Worm (Caenorhabditis elegans) whole organism, young adult: ENCODE results near the gene clec-70.

Experiments
- B0019.2 ChIP-seq: fragments of 200-800 bp; sonication (Bioruptor generic); conservative IDR thresholded peaks from 2 replicates; pipeline ENCODE4 v1.3.6; 2022; ENCODE audit warnings: missing genetic modification reagents, missing genetic modification characterization, missing compliant biosample characterization
- B0261.1 ChIP-seq: sonication (generic microtip); optimal IDR thresholded peaks from 2 replicates; lab custom pipeline; 2016; ENCODE audit warnings: mild to moderate bottlenecking, missing genetic modification characterization, moderate library complexity, missing compliant biosample characterization
- B0336.3 ChIP-seq: fragments of 200-800 bp; sonication (Bioruptor generic); IDR thresholded peaks from 2 replicates; pipeline ENCODE4 v1.3.6; 2022; ENCODE audit warnings: missing genetic modification characterization, missing compliant biosample characterization
- F10E7.11 ChIP-seq: sonication (generic microtip); optimal IDR thresholded peaks from 2 replicates; lab custom pipeline; 2017; ENCODE audit warnings: mild to moderate bottlenecking, missing genetic modification characterization, moderate library complexity, missing compliant biosample characterization
- F23B12.7 ChIP-seq: sonication (generic microtip); optimal IDR thresholded peaks from 2 replicates; lab custom pipeline; 2017; ENCODE audit warnings: missing genetic modification characterization, mild to moderate bottlenecking, missing compliant biosample characterization, antibody characterized with exemption, moderate library complexity; ENCODE audit not compliant: insufficient read depth
- F37B4.10 ChIP-seq: fragments of 200-800 bp; sonication (Bioruptor generic); IDR thresholded peaks from 2 replicates; pipeline ENCODE4 v1.3.6; 2022; ENCODE audit warnings: missing genetic modification characterization, missing compliant biosample characterization
- F57C9.4 ChIP-seq: sonication (generic microtip); optimal IDR thresholded peaks from 2 replicates; lab custom pipeline; 2017; ENCODE audit warnings: mild to moderate bottlenecking, missing genetic modification characterization, missing compliant biosample characterization
- Y56A3A.18 ChIP-seq: fragments of 200-800 bp; sonication (Bioruptor generic); IDR thresholded peaks from 2 replicates; pipeline ENCODE4 v1.3.6; 2022; ENCODE audit warnings: missing genetic modification reagents, missing genetic modification characterization, missing compliant biosample characterization
- Y67H2A.10 ChIP-seq: fragments of 200-800 bp; sonication (Bioruptor generic); conservative IDR thresholded peaks from 2 replicates; pipeline ENCODE4 v1.3.6; 2022; ENCODE audit warnings: missing genetic modification reagents, missing genetic modification characterization, missing compliant biosample characterization
- Y95B8A.8 ChIP-seq: fragments of 200-800 bp; sonication (Bioruptor generic); IDR thresholded peaks from 2 replicates; pipeline ENCODE4 v1.3.6; 2022; ENCODE audit warnings: missing genetic modification reagents, missing genetic modification characterization, missing compliant biosample characterization
- athp-1 ChIP-seq: sonication (generic microtip); optimal IDR thresholded peaks from 2 replicates; lab custom pipeline; 2017; ENCODE audit warnings: mild to moderate bottlenecking, missing genetic modification characterization, missing compliant biosample characterization
- ccch-3 ChIP-seq: fragments of 200-800 bp; sonication (Bioruptor generic); optimal IDR thresholded peaks from 2 replicates; lab custom pipeline; 2018; ENCODE audit warnings: mild to moderate bottlenecking, missing genetic modification characterization, missing compliant biosample characterization
- cebp-1 ChIP-seq, 2 experiments: fragments of 200-800 bp in 1 of 2; sonication (Bioruptor generic) in 1 of 2; sonication (generic microtip) in 1 of 2; IDR thresholded peaks in 1 of 2; optimal IDR thresholded peaks in 1 of 2; 2 replicates each; pipeline versions ENCODE4 v1.3.6 to Lab custom; 2017 to 2022; ENCODE audit warnings: missing compliant biosample characterization in 2 of 2, missing genetic modification characterization in 2 of 2, mild to moderate bottlenecking in 1 of 2, missing genetic modification reagents in 1 of 2, moderate library complexity in 1 of 2
- ceh-40 ChIP-seq: fragments of 200-800 bp; sonication (Bioruptor generic); IDR thresholded peaks from 2 replicates; pipeline ENCODE4 v1.3.6; 2022; ENCODE audit warnings: missing genetic modification characterization, missing compliant biosample characterization
- dox-1 ChIP-seq: fragments of 200-800 bp; sonication (Bioruptor generic); IDR thresholded peaks from 2 replicates; pipeline ENCODE4 v1.3.6; 2022; ENCODE audit warnings: missing genetic modification reagents, missing genetic modification characterization, missing compliant biosample characterization
- egrh-3 ChIP-seq: fragments of 200-800 bp; sonication (Bioruptor generic); IDR thresholded peaks from 2 replicates; pipeline ENCODE4 v1.3.6; 2022; ENCODE audit warnings: missing genetic modification reagents, missing genetic modification characterization, missing compliant biosample characterization
- hsf-1 ChIP-seq: fragments of 200-800 bp; sonication (Bioruptor generic); IDR thresholded peaks from 2 replicates; pipeline ENCODE4 v1.3.6; 2022; ENCODE audit warnings: missing genetic modification reagents, missing genetic modification characterization, missing compliant biosample characterization
- lin-54 ChIP-seq: fragments of 200-800 bp; sonication (Bioruptor generic); optimal IDR thresholded peaks from 2 replicates; lab custom pipeline; 2018; ENCODE audit warnings: mild to moderate bottlenecking, missing genetic modification characterization, missing compliant biosample characterization
- lir-1 ChIP-seq: fragments of 200-800 bp; sonication (Bioruptor generic); conservative IDR thresholded peaks from 2 replicates; pipeline ENCODE4 v1.3.6; 2022; ENCODE audit warnings: missing genetic modification reagents, missing genetic modification characterization, missing compliant biosample characterization
- madf-10 ChIP-seq: sonication (generic microtip); optimal IDR thresholded peaks from 2 replicates; lab custom pipeline; 2016; ENCODE audit warnings: mild to moderate bottlenecking, missing genetic modification characterization, missing compliant biosample characterization
- nfya-1 ChIP-seq: sonication (generic microtip); optimal IDR thresholded peaks from 2 replicates; lab custom pipeline; 2017; ENCODE audit warnings: antibody characterized with exemption, missing compliant biosample characterization, missing genetic modification characterization, borderline replicate concordance; ENCODE audit not compliant: insufficient read depth
- nfya-2 ChIP-seq: fragments of 200-800 bp; sonication (Bioruptor generic); IDR thresholded peaks from 2 replicates; pipeline ENCODE4 v1.3.6; 2022; ENCODE audit warnings: missing genetic modification reagents, missing genetic modification characterization, missing compliant biosample characterization
- nhr-120 ChIP-seq: fragments of 200-800 bp; sonication (Bioruptor generic); IDR thresholded peaks from 2 replicates; pipeline ENCODE4 v1.3.6; 2022; ENCODE audit warnings: missing genetic modification characterization, missing compliant biosample characterization
- nhr-90 ChIP-seq: sonication (generic microtip); optimal IDR thresholded peaks from 2 replicates; lab custom pipeline; 2016; ENCODE audit warnings: missing genotype, mild to moderate bottlenecking, missing genetic modification characterization, missing compliant biosample characterization
- repo-1 ChIP-seq: sonication (generic microtip); optimal IDR thresholded peaks from 2 replicates; lab custom pipeline; 2017; ENCODE audit warnings: mild to moderate bottlenecking, missing genetic modification characterization, missing compliant biosample characterization
- sptf-2 ChIP-seq: fragments of 200-800 bp; sonication (Bioruptor generic); optimal IDR thresholded peaks from 2 replicates; lab custom pipeline; 2018; ENCODE audit warnings: mild to moderate bottlenecking, missing genetic modification characterization, missing compliant biosample characterization
- tbp1 ChIP-seq: fragments of 200-800 bp; sonication (Bioruptor generic); optimal IDR thresholded peaks from 2 replicates; lab custom pipeline; 2018; ENCODE audit warnings: mild to moderate bottlenecking, missing genetic modification characterization, missing compliant biosample characterization
- tbx-9 ChIP-seq: sonication (generic microtip); optimal IDR thresholded peaks from 2 replicates; lab custom pipeline; 2016; ENCODE audit warnings: borderline replicate concordance, missing genetic modification characterization, inconsistent platforms, missing compliant biosample characterization
- unc-130 ChIP-seq: sonication (generic microtip); optimal IDR thresholded peaks from 2 replicates; lab custom pipeline; 2016; ENCODE audit warnings: missing genetic modification reagents, missing genetic modification characterization, missing compliant biosample characterization
- xnd-1 ChIP-seq: sonication (generic microtip); optimal IDR thresholded peaks from 2 replicates; lab custom pipeline; 2016; ENCODE audit warnings: missing genotype, missing genetic modification reagents, missing genetic modification characterization, missing compliant biosample characterization
- ztf-18 ChIP-seq: sonication (generic microtip); optimal IDR thresholded peaks from 2 replicates; lab custom pipeline; 2016; ENCODE audit warnings: missing genotype, mild to moderate bottlenecking, missing genetic modification characterization, missing compliant biosample characterization
- ztf-3 ChIP-seq: fragments of 200-800 bp; sonication (Bioruptor generic); optimal IDR thresholded peaks from 2 replicates; lab custom pipeline; 2018; ENCODE audit warnings: mild to moderate bottlenecking, missing genetic modification characterization, missing compliant biosample characterization

clec-70 gene

DNA sequence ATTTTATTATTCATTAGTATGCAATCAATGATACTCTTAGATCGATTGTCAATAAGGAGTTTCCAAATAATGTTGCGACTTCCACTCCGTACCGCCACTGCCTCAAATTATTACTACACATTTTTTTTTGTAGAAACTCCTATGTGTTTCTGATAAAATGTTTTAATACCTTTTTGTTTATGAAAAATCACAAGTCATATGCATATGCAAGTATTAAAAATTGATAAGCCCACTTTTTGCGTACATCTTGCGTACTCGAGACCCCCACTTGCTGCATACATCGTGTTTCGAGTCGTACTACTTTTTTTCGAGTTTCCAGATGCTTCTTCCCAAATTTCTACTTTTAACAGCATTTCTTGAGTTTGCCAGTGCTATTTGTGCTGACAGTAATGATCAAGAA, 32.5 kb downstream of the clec-70 start, which contains the start of gene clec-76 (continued):
- TF ChIP-seq nhr-90 (tag; lab: Kevin White, UChicago), result no peak
- no peak for TF ChIP-seq xnd-1 (tag; lab: Kevin White, UChicago)

DNA sequence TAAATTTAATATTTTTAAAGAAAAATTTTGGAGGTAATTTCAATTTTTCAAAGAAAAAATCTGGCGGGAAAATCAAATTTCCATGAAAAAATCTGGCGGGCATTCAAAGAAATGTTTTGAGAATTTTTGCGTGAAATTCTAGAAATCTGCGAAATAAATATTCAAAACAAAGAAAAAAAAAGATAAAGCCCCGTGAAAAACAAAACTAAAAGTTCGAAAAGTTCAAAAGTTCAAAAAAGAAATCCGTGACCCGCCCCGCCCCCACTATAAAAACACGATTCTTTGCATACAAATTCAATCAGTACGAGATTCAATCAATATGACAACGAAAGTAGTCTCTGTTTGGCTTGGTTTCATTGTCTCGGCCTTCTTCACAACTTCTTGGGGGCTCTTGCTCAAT, 40.5 kb downstream of the clec-70 start, which contains the start of gene clec-79:
Gene clec-79 (plus strand): TSS at position 301 of the 400 bp plus-strand sequence.
- no peak for TF ChIP-seq tbp1 (GFP tag; lab: Kevin White, UChicago)
- no peak for TF ChIP-seq B0019.2 (GFP tag; lab: Robert Waterston, UW)
- TF ChIP-seq lir-1 (GFP tag; lab: Robert Waterston, UW), result no peak
- TF ChIP-seq ztf-3 (GFP tag; lab: Kevin White, UChicago), result no peak
- no peak for TF ChIP-seq Y67H2A.10 (GFP tag; lab: Robert Waterston, UW)
- TF ChIP-seq ceh-40, result no peak
- TF ChIP-seq cebp-1 (GFP tag; IDR thresholded peaks at IDR 0.05; lab: Robert Waterston, UW), result no peak
- no peak for TF ChIP-seq cebp-1 (tag; optimal IDR thresholded peaks at IDR 0.05; lab: Kevin White, UChicago)
- no peak for TF ChIP-seq B0261.1 (tag; lab: Kevin White, UChicago)

DNA sequence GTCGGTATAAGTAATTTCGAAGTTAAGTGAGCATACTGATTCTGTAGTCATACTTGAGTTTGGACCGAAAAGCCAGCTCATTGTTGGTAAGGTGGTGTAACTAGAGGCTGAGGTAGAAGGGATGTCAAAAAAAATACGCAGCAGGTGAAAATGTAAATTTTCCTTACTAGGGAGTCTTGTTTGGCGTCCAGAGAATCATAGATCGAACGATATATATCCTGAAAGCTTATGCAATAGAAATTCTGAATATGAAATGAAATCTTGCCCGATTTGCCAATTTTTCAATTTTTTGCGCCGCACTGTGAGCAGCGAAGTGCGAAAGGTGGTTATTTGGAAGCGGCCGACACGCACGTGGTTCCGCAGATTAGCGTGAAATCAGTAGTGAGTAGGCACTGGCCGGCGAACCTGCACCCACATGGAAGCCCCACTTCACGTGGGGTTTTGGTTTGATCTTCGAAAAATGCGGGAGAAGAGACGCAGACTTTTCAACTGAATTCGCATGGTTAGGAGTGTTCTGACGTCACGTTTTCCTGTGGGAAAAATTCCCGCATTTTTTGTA, 45.5 kb downstream of the clec-70 start, which contains the start of gene srh-220:
Gene srh-220 (minus strand): TSS at position 51 of the 559 bp plus-strand sequence.
- TF ChIP-seq F23B12.7 (tag; lab: Kevin White, UChicago), result no peak
- 0 out of 2 replicates have a peak, but pooled peaks have one; percentile 67 for TF ChIP-seq F37B4.10 (GFP tag; lab: Robert Waterston, UW)

DNA sequence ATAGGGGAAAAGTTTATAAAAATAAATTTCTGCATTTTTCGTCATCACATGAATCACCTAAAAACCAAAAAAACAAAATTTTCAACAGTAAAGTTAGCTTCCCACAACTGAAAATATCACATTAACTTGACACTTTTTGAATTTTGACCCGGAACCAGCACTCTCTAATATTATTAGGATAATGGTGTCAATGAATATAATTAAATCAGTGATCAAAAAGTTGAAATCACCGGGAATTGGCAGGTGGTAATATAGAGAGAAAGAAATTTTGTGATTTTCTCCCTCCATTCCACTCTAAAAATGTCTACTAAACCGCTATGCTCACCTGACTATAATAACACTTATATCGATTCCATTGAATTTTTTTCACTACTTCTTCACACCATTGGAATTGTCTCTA, 47.0 kb downstream of the clec-70 start, which contains the start of gene srh-222:
Gene srh-222 (plus strand): TSS at position 301 of the 400 bp plus-strand sequence.
- no peak for TF ChIP-seq athp-1 (tag; lab: Kevin White, UChicago)
- no peak for TF ChIP-seq ccch-3 (GFP tag; lab: Kevin White, UChicago)
- TF ChIP-seq repo-1 (tag; lab: Kevin White, UChicago), result no peak
- TF ChIP-seq Y56A3A.18, result no peak
- no peak for TF ChIP-seq nhr-120 (GFP tag; lab: Robert Waterston, UW)

DNA sequence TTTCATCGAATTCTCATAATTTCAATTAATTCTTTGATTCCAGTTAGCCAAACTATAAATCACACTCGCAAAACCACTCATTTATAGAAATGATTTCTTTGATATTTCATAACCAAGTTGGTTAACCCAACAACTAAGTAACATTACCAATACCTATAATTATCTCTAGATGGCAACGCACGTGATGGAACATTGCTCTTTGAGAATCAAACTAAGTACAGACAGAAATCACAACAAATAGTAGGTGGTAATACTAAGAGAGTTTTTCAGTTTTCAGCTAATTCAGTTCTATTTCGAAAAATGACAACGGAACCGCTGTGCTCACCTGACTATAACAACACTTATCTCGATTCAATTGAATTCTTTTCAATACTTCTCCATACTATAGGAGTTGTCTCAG, 49.1 kb downstream of the clec-70 start, which contains the start of gene srh-223:
Gene srh-223 (plus strand): TSS at position 301 of the 400 bp plus-strand sequence.
- TF ChIP-seq nfya-1 (tag; lab: Kevin White, UChicago), result no peak
- TF ChIP-seq dox-1, result no peak
- no peak for TF ChIP-seq nfya-2 (GFP tag; lab: Robert Waterston, UW)
- no peak for TF ChIP-seq tbx-9 (tag; lab: Kevin White, UChicago)
- no peak for TF ChIP-seq sptf-2 (GFP tag; lab: Kevin White, UChicago)
- TF ChIP-seq Y95B8A.8, result no peak
- no peak for TF ChIP-seq ztf-18 (tag; lab: Kevin White, UChicago)
- no peak for TF ChIP-seq egrh-3 (GFP tag; lab: Robert Waterston, UW)
- TF ChIP-seq unc-130 (GFP tag; lab: Kevin White, UChicago), result no peak
- no peak for TF ChIP-seq F10E7.11
- TF ChIP-seq F57C9.4, result no peak
- no peak for TF ChIP-seq madf-10 (tag; lab: Kevin White, UChicago)
- TF ChIP-seq B0336.3 (GFP tag; lab: Robert Waterston, UW), result no peak
- no peak for TF ChIP-seq hsf-1 (GFP tag; lab: Robert Waterston, UW)
- TF ChIP-seq lin-54, result no peak
